Fruit fly (Drosophila melanogaster): ENCODE measurements around the gene p24-1.

DNA sequence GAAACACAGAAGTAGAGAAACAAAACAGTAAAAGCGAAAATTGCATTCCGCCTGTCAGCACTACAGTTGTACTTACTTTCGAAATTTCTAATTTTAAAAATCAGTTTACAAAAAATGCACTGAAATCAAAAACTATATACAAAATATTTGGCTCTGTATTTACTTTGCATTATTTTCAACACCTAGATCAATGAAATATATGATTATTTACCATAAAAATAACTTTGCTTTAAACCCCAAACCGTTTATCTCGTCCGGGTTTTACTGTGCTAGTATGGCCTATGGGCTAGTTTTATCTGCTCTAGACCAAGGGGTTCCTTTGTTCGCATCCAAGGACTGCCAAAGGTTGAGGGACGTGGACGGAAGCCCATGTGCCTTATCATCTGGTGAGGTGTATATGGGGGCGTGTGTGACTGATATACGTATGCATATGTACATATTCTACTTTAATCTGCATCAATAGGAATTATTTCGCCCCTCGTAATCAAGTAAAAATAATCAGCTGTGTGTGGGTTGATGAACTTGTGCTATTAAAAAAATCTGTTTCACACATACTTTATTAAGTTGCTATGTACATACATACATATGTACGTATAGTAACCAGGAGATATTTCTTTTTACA lies 33.0 kb downstream of the p24-1 start:
- TF ChIP-seq CG1620 (GFP tag; optimal IDR thresholded peaks at IDR 0.05) (no peak), CG14711 (tag; optimal IDR thresholded peaks at IDR 0.05) (peak; percentile 62), Mnt (GFP tag; optimal IDR thresholded peaks at IDR 0.05) (peak; percentile 35), cic (GFP tag; optimal IDR thresholded peaks at IDR 0.05) (peak; percentile 47), kay (GFP tag; ENCODE audit: borderline replicate concordance) (peak; percentile 49)
